Fruit fly (Drosophila melanogaster) whole organism, prepupa: ENCODE data around the gene RpS25.

Experiments used
- CG10669 ChIP-seq: fragments of 200-800 bp; sonication (Bioruptor generic); optimal IDR thresholded peaks from 3 replicates; lab custom pipeline; 2018; ENCODE audit warnings: missing biosample characterization, mild to moderate bottlenecking, missing genetic modification characterization, moderate library complexity
- CG6163 ChIP-seq: fragments of 200-800 bp; sonication (Bioruptor generic); IDR thresholded peaks from 3 replicates; pipeline ENCODE4 v1.3.6; 2022; ENCODE audit warnings: missing biosample characterization, missing genetic modification characterization
- CG6276 ChIP-seq: fragments of 200-800 bp; sonication (Bioruptor generic); optimal IDR thresholded peaks from 2 replicates; lab custom pipeline; 2017; ENCODE audit warnings: missing biosample characterization, mild to moderate bottlenecking, missing genetic modification characterization
- CG6792 ChIP-seq: fragments of 200-800 bp; sonication (Bioruptor generic); optimal IDR thresholded peaks from 3 replicates; lab custom pipeline; 2016; ENCODE audit warnings: missing biosample characterization, missing genetic modification characterization
- Ets21C ChIP-seq: fragments of 200-800 bp; sonication (Bioruptor generic); optimal IDR thresholded peaks from 3 replicates; lab custom pipeline; 2016; ENCODE audit warnings: missing biosample characterization, missing genetic modification characterization
- Ets96B ChIP-seq: fragments of 200-800 bp; optimal IDR thresholded peaks from 2 replicates; lab custom pipeline; 2019; ENCODE audit warnings: missing biosample characterization, mild to moderate bottlenecking, missing genetic modification characterization, moderate library complexity
- Met ChIP-seq: fragments of 200-800 bp; sonication (Bioruptor generic); optimal IDR thresholded peaks from 3 replicates; lab custom pipeline; 2016; ENCODE audit warnings: missing biosample characterization, missing genetic modification characterization
- achi ChIP-seq: fragments of 200-800 bp; sonication (Bioruptor generic); optimal IDR thresholded peaks from 3 replicates; lab custom pipeline; 2016; ENCODE audit warnings: missing biosample characterization, missing genetic modification characterization
- dsx ChIP-seq: fragments of 200-800 bp; optimal IDR thresholded peaks from 3 replicates; lab custom pipeline; 2019; ENCODE audit warnings: missing biosample characterization, mild to moderate bottlenecking, missing genetic modification characterization, moderate library complexity; ENCODE audit not compliant: poor library complexity, severe bottlenecking
- esn ChIP-seq: fragments of 200-800 bp; sonication (Bioruptor generic); optimal IDR thresholded peaks from 2 replicates; lab custom pipeline; 2016; ENCODE audit warnings: missing biosample characterization, mild to moderate bottlenecking, missing genetic modification characterization, moderate library complexity
- fd59A ChIP-seq: fragments of 200-800 bp; sonication (Bioruptor generic); optimal IDR thresholded peaks from 2 replicates; lab custom pipeline; 2017; ENCODE audit warnings: missing biosample characterization, mild to moderate bottlenecking, missing genetic modification characterization, missing genetic modification reagents
- svp ChIP-seq: fragments of 200-800 bp; sonication (Bioruptor generic); peaks from one replicate; lab custom pipeline; 2016; ENCODE audit warnings: missing biosample characterization, missing genetic modification characterization
- vri ChIP-seq: fragments of 200-800 bp; sonication (Bioruptor generic); optimal IDR thresholded peaks from 3 replicates; lab custom pipeline; 2016; ENCODE audit warnings: missing biosample characterization, mild to moderate bottlenecking, missing genetic modification characterization

- TF ChIP-seq Met (GFP tag; lab: Kevin White, UChicago) (no peak), CG6276 (GFP tag; lab: Kevin White, UChicago) (no peak), esn (no peak), fd59A (GFP tag; lab: Kevin White, UChicago) (no peak), CG10669 (GFP tag; lab: Kevin White, UChicago) (no peak), Ets96B (no peak), CG6163 (no peak), achi (GFP tag; lab: Kevin White, UChicago) (no peak), svp (no peak), dsx (no peak), CG6792 (no peak), Ets21C (no peak), vri (GFP tag; lab: Kevin White, UChicago) (no peak)
Observed at dm6 chr3R:11234918-11235371, 18.9 kb upstream of the RpS25 start, which contains the start of the genes Arfip and CG17721.
